Fruit fly (Drosophila melanogaster) whole organism, embryonic: ENCODE measurements around the gene CG5758.

ENCODE experiments used
- CG10274 ChIP-seq: fragments of 200-800 bp; sonication (Bioruptor generic); optimal IDR thresholded peaks from 3 replicates; lab custom pipeline; 2017; ENCODE audit warnings: missing biosample characterization, mild to moderate bottlenecking, missing genetic modification characterization
- CG11093 ChIP-seq: fragments of 200-800 bp; sonication (Bioruptor generic); IDR thresholded peaks from 3 replicates; pipeline ENCODE4 v1.3.6; 2022; ENCODE audit warnings: missing biosample characterization, missing genetic modification characterization
- CG18011 ChIP-seq: fragments of 200-800 bp; sonication (Bioruptor generic); optimal IDR thresholded peaks from 2 replicates; lab custom pipeline; 2017; ENCODE audit warnings: missing biosample characterization, missing genetic modification characterization, mild to moderate bottlenecking, moderate library complexity, missing genotype
- CG18476 ChIP-seq: fragments of 200-800 bp; sonication (Bioruptor generic); optimal IDR thresholded peaks from 2 replicates; lab custom pipeline; 2016; ENCODE audit warnings: missing biosample characterization, mild to moderate bottlenecking, missing genetic modification characterization
- CG2199 ChIP-seq: fragments of 200-800 bp; sonication (Bioruptor generic); IDR thresholded peaks from 3 replicates; pipeline ENCODE4 v1.3.6; 2022; ENCODE audit warnings: missing biosample characterization, missing genetic modification characterization
- CG30020 ChIP-seq: fragments of 200-800 bp; optimal IDR thresholded peaks from 2 replicates; lab custom pipeline; 2019; ENCODE audit warnings: missing biosample characterization, mild to moderate bottlenecking, missing genetic modification characterization, moderate library complexity
- CG31441 ChIP-seq: fragments of 200-800 bp; sonication (Bioruptor generic); IDR thresholded peaks from 2 replicates; pipeline ENCODE4 v1.3.6; 2022; ENCODE audit warnings: missing biosample characterization, missing genetic modification characterization
- CG34376 ChIP-seq: fragments of 200-800 bp; sonication (Bioruptor generic); optimal IDR thresholded peaks from 2 replicates; lab custom pipeline; 2018; ENCODE audit warnings: missing biosample characterization, mild to moderate bottlenecking, missing genetic modification characterization
- CG3726 ChIP-seq: fragments of 200-800 bp; sonication (Bioruptor generic); IDR thresholded peaks from 3 replicates; pipeline ENCODE4, ENCODE4 v1.3.6; 2022; ENCODE audit warnings: missing biosample characterization, missing genetic modification characterization
- CG3995 ChIP-seq: fragments of 200-800 bp; sonication (Bioruptor generic); optimal IDR thresholded peaks from 3 replicates; lab custom pipeline; 2016; ENCODE audit warnings: missing biosample characterization, missing genetic modification characterization
- CG4328 ChIP-seq: fragments of 200-800 bp; sonication (Bioruptor generic); optimal IDR thresholded peaks from 3 replicates; lab custom pipeline; 2017; ENCODE audit warnings: missing biosample characterization, missing genetic modification reagents, missing genetic modification characterization
- CG6175 ChIP-seq: fragments of 200-800 bp; sonication (Bioruptor generic); IDR thresholded peaks from 3 replicates; pipeline ENCODE4 v1.3.6; 2022; ENCODE audit warnings: missing biosample characterization, missing genetic modification characterization
- CG6683 ChIP-seq: fragments of 200-800 bp; sonication (Bioruptor generic); optimal IDR thresholded peaks from 2 replicates; lab custom pipeline; 2017; ENCODE audit warnings: missing biosample characterization, mild to moderate bottlenecking, missing genetic modification characterization, missing genetic modification reagents
- CG6689 ChIP-seq: fragments of 200-800 bp; sonication (Bioruptor generic); IDR thresholded peaks from 2 replicates; pipeline ENCODE4 v1.3.6; 2022; ENCODE audit warnings: missing biosample characterization, missing genetic modification characterization
- CG7372 ChIP-seq: fragments of 200-800 bp; sonication (Bioruptor generic); IDR thresholded peaks from 2 replicates; pipeline ENCODE4 v1.3.6; 2022; ENCODE audit warnings: missing biosample characterization, missing genetic modification characterization
- CG8290 ChIP-seq, 3 experiments: fragments of 200-800 bp; sonication (Bioruptor generic); optimal IDR thresholded peaks; 2 replicates each; lab custom pipeline; 2016 to 2019; ENCODE audit warnings: missing biosample characterization in 3 of 3, missing genetic modification characterization in 3 of 3, mild to moderate bottlenecking in 2 of 3, moderate library complexity in 1 of 3
- CG8359 ChIP-seq: fragments of 200-800 bp; sonication (Bioruptor generic); optimal IDR thresholded peaks from 2 replicates; lab custom pipeline; 2017; ENCODE audit warnings: missing biosample characterization, mild to moderate bottlenecking, missing genetic modification characterization, borderline replicate concordance
- Dll ChIP-seq: fragments of 200-800 bp; sonication (Bioruptor generic); IDR thresholded peaks from 4 replicates; pipeline ENCODE4 v1.3.6; 2022; ENCODE audit warnings: missing biosample characterization, missing genetic modification characterization; ENCODE audit not compliant: partially characterized antibody
- E2f1 ChIP-seq: fragments of 200-800 bp; sonication (Bioruptor generic); IDR thresholded peaks from 2 replicates; pipeline ENCODE4 v1.3.6; 2022; ENCODE audit warnings: missing biosample characterization, missing genetic modification characterization
- H15 ChIP-seq: fragments of 200-800 bp; sonication (Bioruptor generic); IDR thresholded peaks from 3 replicates; pipeline ENCODE4 v1.3.6; 2022; ENCODE audit warnings: missing biosample characterization, missing genetic modification characterization
- HHEX ChIP-seq: fragments of 200-800 bp; sonication (Bioruptor generic); optimal IDR thresholded peaks from 3 replicates; lab custom pipeline; 2017; ENCODE audit warnings: missing biosample characterization, mild to moderate bottlenecking, missing genetic modification characterization, missing genetic modification reagents
- Hr78 ChIP-seq, 2 experiments: fragments of 200-800 bp in 1 of 2; fragments of >200 bp in 1 of 2; sonication (Bioruptor generic) in 1 of 2; optimal IDR thresholded peaks; 2 replicates each; lab custom pipeline; 2017 to 2019; ENCODE audit warnings: missing biosample characterization in 2 of 2, missing genetic modification characterization in 2 of 2, mild to moderate bottlenecking in 1 of 2, moderate library complexity in 1 of 2
- MBD-R2 ChIP-seq: fragments of 200-800 bp; sonication (Bioruptor generic); IDR thresholded peaks from 2 replicates; pipeline ENCODE4 v1.3.6; 2022; ENCODE audit warnings: missing biosample characterization, missing genetic modification characterization
- Max ChIP-seq: fragments of 200-800 bp; sonication (Bioruptor generic); optimal IDR thresholded peaks from 2 replicates; lab custom pipeline; 2016; ENCODE audit warnings: missing biosample characterization, mild to moderate bottlenecking, missing genetic modification characterization
- Mes4 ChIP-seq: fragments of 200-800 bp; sonication (Bioruptor generic); optimal IDR thresholded peaks from 2 replicates; lab custom pipeline; 2016; ENCODE audit warnings: missing biosample characterization, missing genetic modification characterization
- Nf-YA ChIP-seq: fragments of 200-800 bp; sonication (Bioruptor generic); IDR thresholded peaks from 2 replicates; pipeline ENCODE4 v1.3.6; 2022; ENCODE audit warnings: missing biosample characterization, missing genetic modification characterization
- PHDP ChIP-seq: fragments of 200-800 bp; sonication (Bioruptor generic); optimal IDR thresholded peaks from 3 replicates; lab custom pipeline; 2018; ENCODE audit warnings: missing biosample characterization, mild to moderate bottlenecking, missing genetic modification characterization, moderate library complexity
- Poxn ChIP-seq: fragments of 200-800 bp; sonication (Bioruptor generic); IDR thresholded peaks from 2 replicates; pipeline ENCODE4 v1.3.6; 2022; ENCODE audit warnings: missing biosample characterization, missing genetic modification characterization
- Sry-β ChIP-seq: fragments of 200-800 bp; sonication (Bioruptor generic); optimal IDR thresholded peaks from 2 replicates; lab custom pipeline; 2018; ENCODE audit warnings: missing biosample characterization, mild to moderate bottlenecking, missing genetic modification characterization, moderate library complexity
- ara ChIP-seq: fragments of 200-800 bp; sonication (Bioruptor generic); IDR thresholded peaks from 2 replicates; pipeline ENCODE4 v1.3.6; 2022; ENCODE audit warnings: missing biosample characterization, missing genetic modification characterization
- ato ChIP-seq: fragments of 200-800 bp; sonication (Bioruptor generic); IDR thresholded peaks from 2 replicates; pipeline ENCODE4 v1.3.6; 2022; ENCODE audit warnings: missing biosample characterization, missing genetic modification characterization; ENCODE audit not compliant: partially characterized antibody
- az2 ChIP-seq: fragments of 200-800 bp; sonication (Bioruptor generic); optimal IDR thresholded peaks from 3 replicates; lab custom pipeline; 2016; ENCODE audit warnings: missing biosample characterization, missing genetic modification characterization
- caup ChIP-seq: fragments of 200-800 bp; sonication (Bioruptor generic); optimal IDR thresholded peaks from 3 replicates; lab custom pipeline; 2017; ENCODE audit warnings: missing biosample characterization, mild to moderate bottlenecking, missing genetic modification characterization, moderate library complexity; ENCODE audit not compliant: severe bottlenecking
- chif ChIP-seq, 2 experiments: fragments of 200-800 bp; sonication (Bioruptor generic); optimal IDR thresholded peaks; 3 replicates each; lab custom pipeline; 2016; ENCODE audit warnings: missing biosample characterization in 2 of 2, missing genetic modification characterization in 2 of 2
- dmrt11E ChIP-seq: fragments of 200-800 bp; sonication (Bioruptor generic); optimal IDR thresholded peaks from 3 replicates; lab custom pipeline; 2018; ENCODE audit warnings: missing biosample characterization, mild to moderate bottlenecking, missing genetic modification characterization, moderate library complexity
- dysf ChIP-seq: fragments of 200-800 bp; sonication (Bioruptor generic); IDR thresholded peaks from 3 replicates; pipeline ENCODE4 v1.3.6; 2022; ENCODE audit warnings: missing biosample characterization, missing genetic modification characterization
- en ChIP-seq: fragments of 200-800 bp; sonication (Bioruptor generic); optimal IDR thresholded peaks from 2 replicates; lab custom pipeline; 2016; ENCODE audit warnings: missing biosample characterization, missing genetic modification characterization
- ewg ChIP-seq: fragments of 200-800 bp; sonication (Bioruptor generic); optimal IDR thresholded peaks from 3 replicates; lab custom pipeline; 2017; ENCODE audit warnings: mild to moderate bottlenecking, missing biosample characterization, missing genetic modification reagents, missing genetic modification characterization
- fd102C ChIP-seq: fragments of 200-800 bp; sonication (Bioruptor generic); optimal IDR thresholded peaks from 2 replicates; lab custom pipeline; 2018; ENCODE audit warnings: missing biosample characterization, mild to moderate bottlenecking, missing genetic modification characterization, moderate library complexity
- jigr1 ChIP-seq: fragments of 200-800 bp; sonication (Bioruptor generic); IDR thresholded peaks from 3 replicates; pipeline ENCODE4 v1.3.6; 2022; ENCODE audit warnings: missing biosample characterization, missing genetic modification characterization
- kni ChIP-seq: fragments of 200-800 bp; sonication (Bioruptor generic); optimal IDR thresholded peaks from 3 replicates; lab custom pipeline; 2017; ENCODE audit warnings: mild to moderate bottlenecking, missing biosample characterization, missing genetic modification reagents, missing genetic modification characterization
- nerfin-2 ChIP-seq: fragments of 200-800 bp; sonication (Bioruptor generic); IDR thresholded peaks from 2 replicates; pipeline ENCODE4 v1.3.6; 2022; ENCODE audit warnings: missing biosample characterization, missing genetic modification characterization; ENCODE audit not compliant: partially characterized antibody
- nom ChIP-seq: fragments of 200-800 bp; sonication (Bioruptor generic); optimal IDR thresholded peaks from 2 replicates; lab custom pipeline; 2017; ENCODE audit warnings: missing biosample characterization, missing genetic modification characterization, mild to moderate bottlenecking, moderate library complexity, missing genetic modification reagents
- ro ChIP-seq: fragments of 200-800 bp; sonication (Bioruptor generic); IDR thresholded peaks from 2 replicates; pipeline ENCODE4 v1.3.6; 2022; ENCODE audit warnings: missing biosample characterization, missing genetic modification characterization
- tna ChIP-seq: fragments of 200-800 bp; sonication (Bioruptor generic); IDR thresholded peaks from 2 replicates; pipeline ENCODE4 v1.3.6; 2022; ENCODE audit warnings: missing biosample characterization, missing genetic modification characterization; ENCODE audit not compliant: partially characterized antibody
- twi ChIP-seq: fragments of 200-800 bp; optimal IDR thresholded peaks from 2 replicates; lab custom pipeline; 2019; ENCODE audit warnings: missing biosample characterization, mild to moderate bottlenecking, missing genetic modification characterization, moderate library complexity
- zen ChIP-seq: fragments of 200-800 bp; sonication (Bioruptor generic); optimal IDR thresholded peaks from 3 replicates; lab custom pipeline; 2018; ENCODE audit warnings: missing biosample characterization, mild to moderate bottlenecking, missing genetic modification characterization, moderate library complexity

Gene CG5758

DNA sequence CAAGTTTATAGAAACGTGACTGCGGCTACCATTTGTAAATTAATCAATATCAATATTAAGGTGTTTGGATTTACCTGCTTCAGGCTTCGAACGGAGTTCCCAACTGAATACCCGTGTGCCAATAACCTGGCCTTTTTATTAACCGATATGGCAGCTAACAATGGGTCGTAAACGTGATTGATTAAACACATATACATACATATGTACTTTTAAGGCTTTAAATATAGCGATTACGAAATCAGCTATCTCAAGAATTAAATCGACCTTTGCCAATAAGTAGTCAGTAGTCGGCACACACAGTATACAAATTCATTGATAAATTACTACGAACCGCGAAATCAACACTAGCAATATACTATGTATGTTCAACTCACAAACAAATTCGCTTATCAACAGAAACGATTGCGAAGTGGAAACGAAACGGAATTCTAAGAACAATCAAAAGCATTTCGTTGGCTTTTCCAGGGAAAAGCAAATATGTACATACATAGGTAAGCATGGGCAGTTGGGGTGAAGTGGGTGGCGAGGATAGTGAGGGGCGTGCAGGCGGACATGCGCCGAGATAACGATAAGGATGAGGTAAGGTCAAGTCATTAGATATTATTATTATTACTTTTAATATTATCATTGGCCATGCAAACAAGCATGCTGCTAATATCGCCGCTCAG is 28.9 kb downstream of the CG5758 start (continued):
- TF ChIP-seq Sry-β (peak; percentile 39), zen (tag; lab: Kevin White, UChicago) (no peak), ara (peak; percentile 71; the same call in 1 of the 2 replicates), CG31441 (GFP tag; lab: Robert Waterston, UW) (peak; percentile 45; the same call in 1 of the 2 replicates), H15 (GFP tag; lab: Robert Waterston, UW) (no peak), CG11093 (GFP tag; lab: Robert Waterston, UW) (no peak), CG8359 (GFP tag; lab: Kevin White, UChicago) (peak; percentile 53), CG4328 (GFP tag; lab: Kevin White, UChicago) (peak; percentile 68), Dll (GFP tag; lab: Robert Waterston, UW) (no peak), ro (GFP tag; lab: Robert Waterston, UW) (no peak), PHDP (peak; percentile 76), ewg (GFP tag; lab: Kevin White, UChicago) (peak; percentile 49), twi (no peak), caup (GFP tag; lab: Kevin White, UChicago) (peak; percentile 84), CG8290 (GFP tag; optimal IDR thresholded peaks at IDR 0.05; lab: Kevin White, UChicago) (peak; percentile 63), CG8290 (tag; optimal IDR thresholded peaks at IDR 0.05; lab: Kevin White, UChicago) (peak; percentile 46 to 84), CG3995 (GFP tag; lab: Kevin White, UChicago) (peak; percentile 11), CG6683 (GFP tag; lab: Kevin White, UChicago) (peak; percentile 74), CG18476 (GFP tag; lab: Kevin White, UChicago) (no peak), tna (GFP tag; lab: Robert Waterston, UW) (no peak), fd102C (GFP tag; lab: Kevin White, UChicago) (no peak), HHEX (GFP tag; lab: Kevin White, UChicago) (peak; percentile 84), CG3726 (GFP tag; lab: Robert Waterston, UW) (no peak), CG6689 (GFP tag; lab: Robert Waterston, UW) (no peak; the same call in 1 of the 2 replicates), nom (peak; percentile 25), dysf (GFP tag; lab: Robert Waterston, UW) (no peak), Nf-YA (GFP tag; lab: Robert Waterston, UW) (0 out of 2 replicates have a peak, but pooled peaks have one; percentile 28), nerfin-2 (GFP tag; lab: Robert Waterston, UW) (no peak), chif (GFP tag; optimal IDR thresholded peaks at IDR 0.05; lab: Kevin White, UChicago) (peak in 1 of 2 experiments; percentile 74), Poxn (no peak), CG18011 (peak; percentile 38), ato (GFP tag; lab: Robert Waterston, UW) (no peak), CG2199 (GFP tag; lab: Robert Waterston, UW) (0 out of 3 replicates have a peak, but pooled peaks have one; percentile 24), Hr78 (GFP tag; optimal IDR thresholded peaks at IDR 0.05; lab: Kevin White, UChicago) (peak in 1 of 2 experiments; percentile 59), kni (GFP tag; lab: Kevin White, UChicago) (peak; percentile 59), CG30020 (tag; lab: Kevin White, UChicago) (no peak), CG6175 (GFP tag; lab: Robert Waterston, UW) (peak; percentile 80; the same call in 2 of the 3 replicates), Max (no peak), MBD-R2 (GFP tag; lab: Robert Waterston, UW) (peak; percentile 29; the same call in 1 of the 2 replicates), CG10274 (GFP tag; lab: Kevin White, UChicago) (peak; percentile 34), CG34376 (GFP tag; lab: Kevin White, UChicago) (peak; percentile 95), en (GFP tag; lab: Kevin White, UChicago) (no peak), az2 (no peak), jigr1 (no peak), dmrt11E (peak; percentile 63), CG7372 (GFP tag; lab: Robert Waterston, UW) (no peak), Mes4 (GFP tag; lab: Kevin White, UChicago) (peak; percentile 62), E2f1 (GFP tag; lab: Robert Waterston, UW) (no peak)
